Fruit fly (Drosophila melanogaster): ENCODE results near the gene CG6204.

CG6204 gene

DNA sequence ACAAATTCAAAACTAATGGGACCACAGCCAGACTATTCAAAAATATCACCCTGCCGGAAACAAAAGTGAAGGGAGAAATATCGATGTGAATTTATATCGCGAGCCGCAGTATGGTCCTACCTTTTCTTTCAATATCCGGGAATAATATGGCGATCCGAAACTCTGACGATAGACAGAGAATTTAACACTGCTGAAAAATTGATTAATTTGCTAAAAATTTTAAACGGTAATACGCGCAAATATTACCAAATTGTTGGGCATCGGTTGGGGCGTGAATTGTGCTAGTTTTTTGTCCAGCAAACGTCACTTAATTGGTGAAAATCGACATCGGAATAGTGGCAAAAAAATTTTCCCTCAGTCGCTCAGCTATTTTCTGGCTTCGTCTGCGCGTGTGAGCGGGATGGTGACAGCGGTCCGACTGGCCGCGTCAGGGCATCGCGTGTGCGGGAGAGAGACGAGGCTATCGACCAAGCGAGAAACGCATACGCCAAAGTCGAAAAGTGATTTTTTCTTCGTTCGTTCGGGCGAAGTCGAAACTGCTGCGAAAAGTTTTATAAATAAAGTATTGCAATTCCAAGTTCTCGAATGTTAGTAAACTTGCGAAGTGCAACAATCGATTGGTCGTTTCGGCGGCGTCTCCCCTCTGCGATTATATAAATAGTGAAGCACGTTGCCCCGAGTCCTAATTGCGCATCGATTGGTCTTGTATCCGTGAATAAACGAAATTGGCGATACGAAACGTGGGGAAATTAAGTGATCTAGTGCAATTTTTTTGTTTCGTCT lies 37.0 kb downstream of the CG6204 start, which contains the start of gene mask (continued):
- TF ChIP-seq fd64A (GFP tag; optimal IDR thresholded peaks at IDR 0.05): peak; percentile 25
- TF ChIP-seq Dek (tag; optimal IDR thresholded peaks at IDR 0.05): no peak
- TF ChIP-seq unpg (GFP tag; optimal IDR thresholded peaks at IDR 0.05): peak; percentile 61
- peak; percentile 72 for TF ChIP-seq CG12219 (GFP tag; optimal IDR thresholded peaks at IDR 0.05)
- peak; percentile 78 for TF ChIP-seq CG3847 (GFP tag; IDR thresholded peaks at IDR 0.05)
- peak; percentile 86 for TF ChIP-seq sens-2 (GFP tag; IDR thresholded peaks at IDR 0.05)
- TF ChIP-seq CG17802 (tag; optimal IDR thresholded peaks at IDR 0.05): peak; percentile 53
- TF ChIP-seq Drgx (GFP tag; IDR thresholded peaks at IDR 0.05): no peak
- peak; percentile 54 for TF ChIP-seq CG2875 (GFP tag; optimal IDR thresholded peaks at IDR 0.05)
- peak; percentile 78 for TF ChIP-seq CG6813 (GFP tag; optimal IDR thresholded peaks at IDR 0.05)
- peak; percentile 42; the same call in 1 of the 2 replicates for TF ChIP-seq Ada2b (GFP tag; IDR thresholded peaks at IDR 0.05)
- TF ChIP-seq grau (tag; optimal IDR thresholded peaks at IDR 0.05): peak; percentile 51
- 0 out of 2 replicates have a peak, but pooled peaks have one; percentile 25 for TF ChIP-seq Adf1 (GFP tag; IDR thresholded peaks at IDR 0.05)
- TF ChIP-seq CG1024 (GFP tag; IDR thresholded peaks at IDR 0.05): peak; percentile 72
- no peak for TF ChIP-seq CG18476 (GFP tag; optimal IDR thresholded peaks at IDR 0.05)
- TF ChIP-seq pzg (GFP tag; optimal IDR thresholded peaks at IDR 0.05): peak; percentile 61
- peak; percentile 76 for TF ChIP-seq YL-1 (GFP tag; optimal IDR thresholded peaks at IDR 0.05)
- TF ChIP-seq CG1832 (GFP tag; optimal IDR thresholded peaks at IDR 0.05): peak; percentile 94
- TF ChIP-seq ato (GFP tag; IDR thresholded peaks at IDR 0.05; ENCODE audit: partially characterized antibody): peak; percentile 1; the same call in 1 of the 2 replicates
- TF ChIP-seq E2f1 (GFP tag; IDR thresholded peaks at IDR 0.05): peak; percentile 51
- TF ChIP-seq ab (GFP tag; optimal IDR thresholded peaks at IDR 0.05): no peak
- TF ChIP-seq Jarid2 (GFP tag; optimal IDR thresholded peaks at IDR 0.05): peak; percentile 51
- peak; percentile 73 for TF ChIP-seq Atf3 (GFP tag; optimal IDR thresholded peaks at IDR 0.05)
- TF ChIP-seq danr (GFP tag; IDR thresholded peaks at IDR 0.05): peak; percentile 16; the same call in 1 of the 2 replicates
- TF ChIP-seq Sox102F (GFP tag; optimal IDR thresholded peaks at IDR 0.05): no peak
- no peak; the same call in 1 of the 2 replicates for TF ChIP-seq ro (GFP tag; IDR thresholded peaks at IDR 0.05)
- peak; percentile 98 for TF ChIP-seq Med (GFP tag)
- TF ChIP-seq CG7372 (GFP tag; IDR thresholded peaks at IDR 0.05): peak; percentile 70
- no peak for TF ChIP-seq sna (GFP tag; IDR thresholded peaks at IDR 0.05; ENCODE audit: partially characterized antibody)
- peak; percentile 72 for TF ChIP-seq Fer1 (GFP tag; optimal IDR thresholded peaks at IDR 0.05)
- peak; percentile 72 for TF ChIP-seq CG9797 (GFP tag; optimal IDR thresholded peaks at IDR 0.05)
- peak; percentile 76 for TF ChIP-seq gro (GFP tag; optimal IDR thresholded peaks at IDR 0.05)
- TF ChIP-seq CG2678 (tag; optimal IDR thresholded peaks at IDR 0.05): peak; percentile 59
- no peak for TF ChIP-seq pita (GFP tag; optimal IDR thresholded peaks at IDR 0.05)
- TF ChIP-seq sd (tag; optimal IDR thresholded peaks at IDR 0.05): no peak
- peak; percentile 61; the same call in 2 of the 3 replicates for TF ChIP-seq ase (GFP tag; IDR thresholded peaks at IDR 0.05)
- TF ChIP-seq pan (optimal IDR thresholded peaks at IDR 0.05): no peak
- TF ChIP-seq pan (GFP tag; optimal IDR thresholded peaks at IDR 0.05 in 1 of 2, IDR thresholded peaks at IDR 0.05 in 1 of 2): peak in 1 of 2 experiments; percentile 80
- TF ChIP-seq Neu2 (GFP tag; optimal IDR thresholded peaks at IDR 0.05; ENCODE audit: borderline replicate concordance): peak; percentile 42
- no peak for TF ChIP-seq wor (GFP tag; IDR thresholded peaks at IDR 0.05)
- peak; percentile 86 for TF ChIP-seq schlank (tag; optimal IDR thresholded peaks at IDR 0.05)
- TF ChIP-seq CG12104 (GFP tag; optimal IDR thresholded peaks at IDR 0.05): peak; percentile 81
- peak; percentile 18 for TF ChIP-seq CG7786 (GFP tag; optimal IDR thresholded peaks at IDR 0.05)
- TF ChIP-seq HLHmδ (GFP tag; optimal IDR thresholded peaks at IDR 0.05): peak; percentile 91
- peak; percentile 88 for TF ChIP-seq CG18619 (GFP tag; optimal IDR thresholded peaks at IDR 0.05)
- peak; percentile 59 for TF ChIP-seq org-1 (GFP tag; optimal IDR thresholded peaks at IDR 0.05)
- peak; percentile 85 for TF ChIP-seq Meics (GFP tag; optimal IDR thresholded peaks at IDR 0.05)
- no peak; the same call in 1 of the 2 replicates for TF ChIP-seq cas (GFP tag; IDR thresholded peaks at IDR 0.05)
- peak; percentile 70 for TF ChIP-seq CG15011 (GFP tag; optimal IDR thresholded peaks at IDR 0.05)
